Worm (Caenorhabditis elegans): ENCODE results near the gene C53A5.17.

Gene C53A5.17

DNA sequence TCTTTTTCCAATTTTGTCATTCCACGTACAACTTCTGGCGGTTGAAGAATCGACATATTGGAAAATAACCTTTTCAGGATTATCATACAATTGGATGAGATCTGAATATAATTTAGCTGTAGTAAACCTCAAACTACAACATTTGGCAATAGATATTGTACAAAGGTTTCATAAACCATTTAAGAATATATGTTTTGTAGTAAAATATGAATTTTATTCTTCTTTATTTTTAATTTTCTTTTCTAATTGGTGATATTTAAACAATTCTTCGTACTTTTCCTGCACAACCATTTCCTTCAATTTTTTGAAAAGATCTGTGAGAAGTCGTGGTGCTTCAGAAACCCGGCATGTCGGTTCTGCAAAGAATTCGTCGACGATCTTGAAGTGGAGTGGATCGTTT lies at the start of gene C53A5.17:
C53A5.17 (minus strand) TSS at position 101 of the 400 bp plus-strand sequence.
- TF ChIP-seq nhr-77 (tag; optimal IDR thresholded peaks at IDR 0.05): no peak
- no peak for TF ChIP-seq lin-11 (tag; optimal IDR thresholded peaks at IDR 0.05)
- TF ChIP-seq ama-1 (optimal IDR thresholded peaks at IDR 0.05): no peak
- no peak for TF ChIP-seq nhr-237 (tag; optimal IDR thresholded peaks at IDR 0.05)
- TF ChIP-seq nhr-11 (tag; optimal IDR thresholded peaks at IDR 0.05): no peak
- TF ChIP-seq mbf-1 (tag; optimal IDR thresholded peaks at IDR 0.05): no peak
- no peak for TF ChIP-seq nhr-10 (tag; optimal IDR thresholded peaks at IDR 0.05)
- no peak for TF ChIP-seq nhr-23 (tag; optimal IDR thresholded peaks at IDR 0.05)
- no peak for TF ChIP-seq alr-1 (tag; optimal IDR thresholded peaks at IDR 0.05)
- TF ChIP-seq unc-62 (GFP tag; optimal IDR thresholded peaks at IDR 0.05): no peak
- TF ChIP-seq ztf-11 (tag; optimal IDR thresholded peaks at IDR 0.05): no peak
- TF ChIP-seq lin-39 (tag; optimal IDR thresholded peaks at IDR 0.05): no peak
- no peak for TF ChIP-seq nhr-21 (tag; optimal IDR thresholded peaks at IDR 0.05)
- TF ChIP-seq nhr-129 (tag; optimal IDR thresholded peaks at IDR 0.05): no peak
- no peak for TF ChIP-seq ztf-4 (tag; optimal IDR thresholded peaks at IDR 0.05)
- TF ChIP-seq fos-1 (tag; optimal IDR thresholded peaks at IDR 0.05): no peak
- TF ChIP-seq lsy-2 (tag; optimal IDR thresholded peaks at IDR 0.05): no peak
- no peak for TF ChIP-seq skn-1 (tag; optimal IDR thresholded peaks at IDR 0.05)
- TF ChIP-seq nhr-6 (tag; optimal IDR thresholded peaks at IDR 0.05): no peak
- TF ChIP-seq F13H6.1 (tag; optimal IDR thresholded peaks at IDR 0.05): no peak

DNA sequence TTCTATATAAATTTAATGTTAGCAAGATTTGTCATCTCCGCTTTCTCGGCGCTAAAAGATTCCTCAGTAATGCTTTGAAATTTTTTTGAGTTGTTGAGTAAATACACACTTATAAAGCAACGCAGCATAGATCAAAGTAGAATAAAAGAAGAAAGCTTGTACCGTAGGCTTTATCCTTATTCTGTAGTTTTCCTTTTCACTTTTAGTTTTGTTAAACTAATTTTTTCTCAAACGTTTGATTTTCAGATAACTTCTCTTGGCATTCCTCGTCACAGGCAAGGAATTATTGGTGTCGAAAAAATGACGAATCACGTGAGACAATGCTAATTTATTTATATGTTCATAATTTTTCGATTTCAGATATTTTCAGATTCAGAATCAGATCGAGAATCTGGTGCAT lies 41.7 kb upstream of the C53A5.17 start, which contains the start of gene C53A5.11:
C53A5.11 (plus strand) TSS at position 301 of the 400 bp plus-strand sequence.
- TF ChIP-seq elt-1 (tag; optimal IDR thresholded peaks at IDR 0.05) (no peak), ztf-4 (tag; optimal IDR thresholded peaks at IDR 0.05) (no peak)

DNA sequence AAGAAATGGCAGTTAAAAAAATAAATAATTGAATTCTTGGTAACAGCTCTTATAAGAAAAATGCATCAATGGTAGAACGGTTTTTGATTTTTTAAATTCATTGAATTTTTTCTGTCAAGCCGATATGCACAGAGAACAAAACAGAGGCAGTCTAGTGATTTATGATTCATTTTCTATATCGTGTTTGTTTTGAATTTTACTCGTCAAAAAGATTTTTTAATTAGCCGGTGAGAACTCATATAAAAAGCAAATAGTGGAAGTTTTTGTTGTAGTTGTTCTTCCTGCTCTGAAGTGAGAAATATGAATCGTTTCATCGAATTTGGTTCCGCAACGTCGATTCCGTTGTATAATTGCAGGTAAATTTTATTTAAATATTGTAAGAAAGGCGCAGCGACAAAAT lies 38.4 kb upstream of the C53A5.17 start, which contains the start of gene srt-32:
srt-32 (plus strand) TSS at position 301 of the 400 bp plus-strand sequence.
- TF ChIP-seq nhr-21 (tag; optimal IDR thresholded peaks at IDR 0.05) (no peak), crh-2 (tag; optimal IDR thresholded peaks at IDR 0.05) (no peak), nhr-12 (tag; optimal IDR thresholded peaks at IDR 0.05) (no peak), alr-1 (tag; optimal IDR thresholded peaks at IDR 0.05) (no peak), nhr-77 (tag; optimal IDR thresholded peaks at IDR 0.05) (no peak), nhr-11 (tag; optimal IDR thresholded peaks at IDR 0.05) (no peak), unc-62 (GFP tag; optimal IDR thresholded peaks at IDR 0.05) (no peak), ceh-82 (tag; optimal IDR thresholded peaks at IDR 0.05) (no peak), gmeb-1 (tag; optimal IDR thresholded peaks at IDR 0.05) (no peak), ceh-16 (tag; optimal IDR thresholded peaks at IDR 0.05) (no peak), unc-39 (tag; optimal IDR thresholded peaks at IDR 0.05) (no peak), nhr-129 (tag; optimal IDR thresholded peaks at IDR 0.05) (no peak), nhr-237 (tag; optimal IDR thresholded peaks at IDR 0.05) (no peak), sma-3 (GFP tag; optimal IDR thresholded peaks at IDR 0.05) (no peak), mab-5 (tag; optimal IDR thresholded peaks at IDR 0.05) (no peak), R02D3.7 (tag; optimal IDR thresholded peaks at IDR 0.05) (no peak), Y55F3AM.14 (GFP tag; optimal IDR thresholded peaks at IDR 0.05) (no peak), elt-1 (tag; optimal IDR thresholded peaks at IDR 0.05) (no peak), ztf-4 (tag; optimal IDR thresholded peaks at IDR 0.05) (no peak), zag-1 (tag; optimal IDR thresholded peaks at IDR 0.05) (no peak)

DNA sequence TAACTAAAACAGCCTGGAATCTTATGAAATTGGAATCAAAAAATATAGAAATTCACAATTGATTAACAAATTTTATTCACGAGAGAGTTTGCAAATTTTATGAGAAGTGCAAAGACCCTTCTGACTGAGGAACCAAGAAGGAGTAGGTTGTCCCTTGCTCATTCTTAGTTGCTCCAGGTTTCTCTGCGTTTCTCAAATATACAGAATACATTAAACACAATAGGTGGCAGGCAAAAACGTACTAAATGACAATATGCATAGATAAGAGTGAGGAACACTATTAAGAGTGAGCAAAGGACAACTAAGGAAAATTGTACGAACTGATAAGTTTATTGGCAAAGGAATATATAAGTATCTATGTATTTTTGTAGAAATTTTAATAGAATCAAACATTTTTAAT lies 37.9 kb upstream of the C53A5.17 start, which contains the start of gene C53A5.9:
C53A5.9 (minus strand) TSS at position 101 of the 400 bp plus-strand sequence.
- TF ChIP-seq sem-4 (tag; optimal IDR thresholded peaks at IDR 0.05): no peak
- TF ChIP-seq mdl-1 (tag; optimal IDR thresholded peaks at IDR 0.05): no peak
- no peak for TF ChIP-seq ZK546.5 (tag; optimal IDR thresholded peaks at IDR 0.05)
- no peak for TF ChIP-seq peb-1 (tag; optimal IDR thresholded peaks at IDR 0.05)
- TF ChIP-seq unc-39 (tag; optimal IDR thresholded peaks at IDR 0.05): no peak
- no peak for TF ChIP-seq C34F6.9 (tag; optimal IDR thresholded peaks at IDR 0.05)
- no peak for TF ChIP-seq skn-1 (tag; optimal IDR thresholded peaks at IDR 0.05)
- TF ChIP-seq snpc-4 (tag; optimal IDR thresholded peaks at IDR 0.05): no peak
- TF ChIP-seq nhr-23 (tag; optimal IDR thresholded peaks at IDR 0.05): no peak
- TF ChIP-seq ztf-11 (tag; optimal IDR thresholded peaks at IDR 0.05): no peak

DNA sequence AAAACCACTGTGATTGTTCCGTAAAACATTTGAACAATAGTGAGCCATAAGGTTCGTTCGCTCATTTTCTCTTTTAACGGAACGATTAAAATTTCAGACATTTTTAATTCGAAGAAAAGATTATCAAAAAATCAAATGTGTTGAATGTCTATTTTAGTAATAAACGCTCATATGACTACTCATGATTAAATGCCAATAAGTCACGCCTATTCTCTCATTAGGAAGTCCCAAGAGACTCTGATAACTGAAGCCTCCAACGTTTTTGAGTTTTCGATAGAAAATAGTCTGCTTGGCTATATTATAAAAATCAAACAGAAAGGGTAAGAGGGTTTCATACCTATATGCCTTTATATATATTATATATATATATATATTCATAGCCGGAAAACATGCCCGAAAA lies 35.3 kb upstream of the C53A5.17 start, which contains the start of gene srg-47:
srg-47 (minus strand) TSS at position 101 of the 400 bp plus-strand sequence.
- no peak for TF ChIP-seq nhr-21 (tag; optimal IDR thresholded peaks at IDR 0.05)
- no peak for TF ChIP-seq lin-13 (GFP tag; optimal IDR thresholded peaks at IDR 0.05)

Data from whole organism, L2 larva.